Fruit fly (Drosophila melanogaster): Measurements from ENCODE around the gene CG2519.

CG2519 gene

DNA sequence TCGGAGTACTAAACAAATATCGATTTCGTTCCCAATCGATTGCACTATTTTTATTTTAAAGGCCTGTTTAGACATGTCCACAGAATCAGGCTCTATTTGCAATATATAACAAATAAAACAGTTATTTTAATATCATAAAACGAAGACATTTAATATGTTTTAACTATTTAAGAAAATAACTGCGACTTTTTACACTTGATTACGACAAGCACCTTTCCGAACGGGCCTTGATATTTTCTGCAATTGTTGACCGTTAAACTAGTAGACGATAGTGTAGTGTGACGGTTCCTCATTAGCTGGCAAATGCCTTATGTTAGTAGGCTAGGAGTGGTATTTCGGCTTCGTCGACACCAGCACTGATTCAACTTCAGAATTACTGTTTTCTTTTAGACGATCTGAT, 21.0 kb upstream of the CG2519 start, which contains the start of the genes CG2931 and Rheb (continued):
- peak; percentile 53 to 63 for TF ChIP-seq Hr51 (GFP tag; optimal IDR thresholded peaks at IDR 0.05)
- peak; percentile 76 for TF ChIP-seq Ets97D (GFP tag; optimal IDR thresholded peaks at IDR 0.05)
- no peak for TF ChIP-seq da (GFP tag; optimal IDR thresholded peaks at IDR 0.05)
- no peak for TF ChIP-seq CG8478 (optimal IDR thresholded peaks at IDR 0.05)
- TF ChIP-seq CG9876 (GFP tag; optimal IDR thresholded peaks at IDR 0.05): no peak
- TF ChIP-seq CG15073 (GFP tag; optimal IDR thresholded peaks at IDR 0.05): no peak
- peak; percentile 92 for TF ChIP-seq Med (GFP tag)
- TF ChIP-seq jigr1 (GFP tag; IDR thresholded peaks at IDR 0.05): no peak
- TF ChIP-seq crc (GFP tag; optimal IDR thresholded peaks at IDR 0.05): no peak
- peak; percentile 56 for TF ChIP-seq CG14667 (GFP tag; IDR thresholded peaks at IDR 0.05)
- TF ChIP-seq slp2 (GFP tag; optimal IDR thresholded peaks at IDR 0.05): peak; percentile 14
- TF ChIP-seq CG3838 (GFP tag; optimal IDR thresholded peaks at IDR 0.05): no peak
- TF ChIP-seq Hr39 (optimal IDR thresholded peaks at IDR 0.05): no peak
- TF ChIP-seq Fer2 (tag; optimal IDR thresholded peaks at IDR 0.05): peak; percentile 34
- peak; percentile 74 for TF ChIP-seq vnd (GFP tag; IDR thresholded peaks at IDR 0.05; ENCODE audit: partially characterized antibody)
- TF ChIP-seq trem (tag; optimal IDR thresholded peaks at IDR 0.05): peak; percentile 89
- TF ChIP-seq Hmx (GFP tag; optimal IDR thresholded peaks at IDR 0.05): peak; percentile 48
- peak in 1 of 2 experiments; percentile 70 for TF ChIP-seq bsh (GFP tag; optimal IDR thresholded peaks at IDR 0.05)
- TF ChIP-seq sens (GFP tag): peak; percentile 93
- no peak for TF ChIP-seq CG5180 (GFP tag; optimal IDR thresholded peaks at IDR 0.05)
- no peak for TF ChIP-seq CG7963 (GFP tag; IDR thresholded peaks at IDR 0.05; ENCODE audit: partially characterized antibody)
- TF ChIP-seq fru (optimal IDR thresholded peaks at IDR 0.05): no peak
- no peak for TF ChIP-seq Taf1 (GFP tag; IDR thresholded peaks at IDR 0.05)
- TF ChIP-seq tna (GFP tag; IDR thresholded peaks at IDR 0.05; ENCODE audit: partially characterized antibody): peak; percentile 64
- peak; percentile 42 for TF ChIP-seq bcd (GFP tag; optimal IDR thresholded peaks at IDR 0.05)
- no peak for TF ChIP-seq Lpt (GFP tag; optimal IDR thresholded peaks at IDR 0.05)
- no peak for TF ChIP-seq Doc2 (GFP tag; IDR thresholded peaks at IDR 0.05)
- peak; percentile 67 for TF ChIP-seq Chrac-16 (GFP tag; optimal IDR thresholded peaks at IDR 0.05)
- no peak for TF ChIP-seq Tbp (GFP tag; optimal IDR thresholded peaks at IDR 0.05)
- TF ChIP-seq CG2116 (GFP tag; optimal IDR thresholded peaks at IDR 0.05): peak; percentile 83
- TF ChIP-seq odd (GFP tag; optimal IDR thresholded peaks at IDR 0.05): no peak
- TF ChIP-seq NK7.1 (GFP tag; optimal IDR thresholded peaks at IDR 0.05): no peak
- TF ChIP-seq CG11093 (GFP tag; IDR thresholded peaks at IDR 0.05): no peak
- peak; percentile 69 for TF ChIP-seq bbx (GFP tag; IDR thresholded peaks at IDR 0.05; ENCODE audit: partially characterized antibody)
- TF ChIP-seq CG17328 (GFP tag; IDR thresholded peaks at IDR 0.05): peak; percentile 49

DNA sequence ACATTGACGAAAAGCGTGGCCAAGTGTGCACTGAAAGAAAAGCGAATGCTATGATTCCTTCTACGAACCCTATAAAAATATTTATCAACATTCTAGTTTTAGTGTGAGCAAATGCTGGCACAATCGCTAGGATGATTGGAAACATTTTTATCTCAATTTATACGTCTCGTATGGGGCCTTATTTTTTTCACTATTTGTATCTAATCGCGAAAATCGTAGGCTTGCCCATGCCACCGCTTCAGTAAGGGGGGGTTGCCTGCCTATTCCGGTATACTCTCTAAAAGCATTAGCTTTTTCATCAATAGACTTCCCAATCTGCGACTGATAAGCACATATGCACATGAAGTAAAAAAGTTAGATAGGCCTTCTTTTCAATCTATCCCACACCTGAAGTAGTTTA, 18.0 kb upstream of the CG2519 start:
- peak; percentile 84 for TF ChIP-seq stc (GFP tag; IDR thresholded peaks at IDR 0.05)
- peak; percentile 82 for TF ChIP-seq CG11247 (GFP tag; IDR thresholded peaks at IDR 0.05)
- TF ChIP-seq Bgb (GFP tag; IDR thresholded peaks at IDR 0.05; ENCODE audit: partially characterized antibody): no peak
- TF ChIP-seq Myb (GFP tag; optimal IDR thresholded peaks at IDR 0.05): peak; percentile 55
- TF ChIP-seq CG5245 (GFP tag; optimal IDR thresholded peaks at IDR 0.05): peak; percentile 48
- TF ChIP-seq Asciz (GFP tag; optimal IDR thresholded peaks at IDR 0.05): peak; percentile 78
- peak; percentile 56 for TF ChIP-seq CG12942 (GFP tag; optimal IDR thresholded peaks at IDR 0.05)
- TF ChIP-seq CG1647 (GFP tag; optimal IDR thresholded peaks at IDR 0.05): peak; percentile 35
- peak; percentile 59 for TF ChIP-seq CG17802 (tag; optimal IDR thresholded peaks at IDR 0.05)
- no peak for TF ChIP-seq CG3065 (GFP tag; optimal IDR thresholded peaks at IDR 0.05)
- TF ChIP-seq CG12659 (GFP tag; optimal IDR thresholded peaks at IDR 0.05): peak; percentile 84
- TF ChIP-seq bcd (GFP tag; optimal IDR thresholded peaks at IDR 0.05): peak; percentile 80
- peak; percentile 59 for TF ChIP-seq tin (GFP tag; optimal IDR thresholded peaks at IDR 0.05)
- TF ChIP-seq CG31441 (GFP tag; IDR thresholded peaks at IDR 0.05): no peak; the same call in 1 of the 2 replicates
- peak; percentile 74 for TF ChIP-seq Hr3 (GFP tag; optimal IDR thresholded peaks at IDR 0.05)
- TF ChIP-seq Dbx (GFP tag; IDR thresholded peaks at IDR 0.05): peak; percentile 85
- TF ChIP-seq unpg (GFP tag; optimal IDR thresholded peaks at IDR 0.05): peak; percentile 82
- TF ChIP-seq dm (GFP tag; optimal IDR thresholded peaks at IDR 0.05): peak; percentile 39
- peak; percentile 73 for TF ChIP-seq fd3F (GFP tag; optimal IDR thresholded peaks at IDR 0.05)
- peak; percentile 33 for TF ChIP-seq CG15601 (tag; optimal IDR thresholded peaks at IDR 0.05)

Measured in whole organism, embryonic.